Worm (Caenorhabditis elegans) whole organism, young adult: Measurements from ENCODE around the gene ZK899.7.

Experiments
- B0019.2 ChIP-seq: fragments of 200-800 bp; sonication (Bioruptor generic); conservative IDR thresholded peaks from 2 replicates; pipeline ENCODE4 v1.3.6; 2022; ENCODE audit warnings: missing genetic modification reagents, missing genetic modification characterization, missing compliant biosample characterization
- B0035.1 ChIP-seq: sonication (generic microtip); optimal IDR thresholded peaks from 2 replicates; lab custom pipeline; 2016; ENCODE audit warnings: missing genetic modification characterization, mild to moderate bottlenecking, missing compliant biosample characterization, missing genotype, missing genetic modification reagents
- B0261.1 ChIP-seq: sonication (generic microtip); optimal IDR thresholded peaks from 2 replicates; lab custom pipeline; 2016; ENCODE audit warnings: mild to moderate bottlenecking, missing genetic modification characterization, moderate library complexity, missing compliant biosample characterization
- B0336.3 ChIP-seq: fragments of 200-800 bp; sonication (Bioruptor generic); IDR thresholded peaks from 2 replicates; pipeline ENCODE4 v1.3.6; 2022; ENCODE audit warnings: missing genetic modification characterization, missing compliant biosample characterization
- C17E4.6 ChIP-seq: fragments of 200-800 bp; sonication (Bioruptor generic); IDR thresholded peaks from 2 replicates; pipeline ENCODE4 v1.3.6; 2022; ENCODE audit warnings: missing genetic modification reagents, missing genetic modification characterization, missing compliant biosample characterization
- F10E7.11 ChIP-seq: sonication (generic microtip); optimal IDR thresholded peaks from 2 replicates; lab custom pipeline; 2017; ENCODE audit warnings: mild to moderate bottlenecking, missing genetic modification characterization, moderate library complexity, missing compliant biosample characterization
- F23B12.7 ChIP-seq: sonication (generic microtip); optimal IDR thresholded peaks from 2 replicates; lab custom pipeline; 2017; ENCODE audit warnings: missing genetic modification characterization, mild to moderate bottlenecking, missing compliant biosample characterization, antibody characterized with exemption, moderate library complexity; ENCODE audit not compliant: insufficient read depth
- F33H1.4 ChIP-seq: fragments of 200-800 bp; sonication (Bioruptor generic); IDR thresholded peaks from 2 replicates; pipeline ENCODE4 v1.3.6; 2022; ENCODE audit warnings: missing genetic modification reagents, missing genetic modification characterization, missing compliant biosample characterization
- F52B5.7 ChIP-seq: sonication (generic microtip); optimal IDR thresholded peaks from 2 replicates; lab custom pipeline; 2016; ENCODE audit warnings: mild to moderate bottlenecking, missing genetic modification characterization, missing compliant biosample characterization
- Y67H2A.10 ChIP-seq: fragments of 200-800 bp; sonication (Bioruptor generic); conservative IDR thresholded peaks from 2 replicates; pipeline ENCODE4 v1.3.6; 2022; ENCODE audit warnings: missing genetic modification reagents, missing genetic modification characterization, missing compliant biosample characterization
- atf-7 ChIP-seq: sonication (generic microtip); optimal IDR thresholded peaks from 2 replicates; lab custom pipeline; 2017; ENCODE audit warnings: mild to moderate bottlenecking, missing genetic modification characterization, missing compliant biosample characterization
- dox-1 ChIP-seq: fragments of 200-800 bp; sonication (Bioruptor generic); IDR thresholded peaks from 2 replicates; pipeline ENCODE4 v1.3.6; 2022; ENCODE audit warnings: missing genetic modification reagents, missing genetic modification characterization, missing compliant biosample characterization
- efl-1 ChIP-seq: fragments of 150-350 bp; optimal IDR thresholded peaks from 2 replicates; lab custom pipeline; 2014; ENCODE audit warnings: missing biosample characterization, missing genetic modification reagents, missing genetic modification characterization
- ekl-4 ChIP-seq: fragments of 200-800 bp; sonication (Bioruptor generic); IDR thresholded peaks from 2 replicates; pipeline ENCODE4 v1.3.6; 2022; ENCODE audit warnings: missing genetic modification reagents, missing genetic modification characterization, missing compliant biosample characterization
- fkh-3 ChIP-seq: sonication (generic microtip); optimal IDR thresholded peaks from 2 replicates; lab custom pipeline; 2016; ENCODE audit warnings: mild to moderate bottlenecking, missing genetic modification characterization, missing compliant biosample characterization
- hrde-1 ChIP-seq: sonication (generic microtip); optimal IDR thresholded peaks from 2 replicates; lab custom pipeline; 2016; ENCODE audit warnings: missing genetic modification characterization, mild to moderate bottlenecking, missing compliant biosample characterization, moderate library complexity, missing genotype, missing genetic modification reagents, borderline replicate concordance
- let-526 ChIP-seq: fragments of 200-800 bp; sonication (Bioruptor generic); IDR thresholded peaks from 2 replicates; pipeline ENCODE4 v1.3.6; 2022; ENCODE audit warnings: missing genetic modification reagents, missing genetic modification characterization, missing compliant biosample characterization
- let-607 ChIP-seq, 2 experiments: fragments of 200-800 bp in 1 of 2; sonication (Bioruptor generic) in 1 of 2; sonication (generic microtip) in 1 of 2; optimal IDR thresholded peaks; 2 replicates each; lab custom pipeline; 2016 to 2018; ENCODE audit warnings: mild to moderate bottlenecking in 2 of 2, missing compliant biosample characterization in 2 of 2, missing genetic modification characterization in 2 of 2, moderate library complexity in 2 of 2, missing genotype in 1 of 2
- lin-35 ChIP-seq, 3 experiments: fragments of 150-350 bp in 2 of 3; sonication (generic microtip) in 1 of 3; optimal IDR thresholded peaks; 2 replicates each; lab custom pipeline; 2014 to 2018; ENCODE audit warnings: missing biosample characterization in 3 of 3, missing genetic modification characterization in 3 of 3, missing genetic modification reagents in 3 of 3
- lin-40 ChIP-seq: sonication (generic microtip); optimal IDR thresholded peaks from 2 replicates; lab custom pipeline; 2016; ENCODE audit warnings: missing genetic modification characterization, mild to moderate bottlenecking, missing compliant biosample characterization, missing genotype, missing genetic modification reagents
- lir-1 ChIP-seq: fragments of 200-800 bp; sonication (Bioruptor generic); conservative IDR thresholded peaks from 2 replicates; pipeline ENCODE4 v1.3.6; 2022; ENCODE audit warnings: missing genetic modification reagents, missing genetic modification characterization, missing compliant biosample characterization
- madf-3 ChIP-seq: fragments of 200-800 bp; sonication (Bioruptor generic); IDR thresholded peaks from 2 replicates; pipeline ENCODE4 v1.3.6; 2022; ENCODE audit warnings: missing genetic modification reagents, missing genetic modification characterization, missing compliant biosample characterization
- nhr-120 ChIP-seq: fragments of 200-800 bp; sonication (Bioruptor generic); IDR thresholded peaks from 2 replicates; pipeline ENCODE4 v1.3.6; 2022; ENCODE audit warnings: missing genetic modification characterization, missing compliant biosample characterization
- nhr-179 ChIP-seq: sonication (generic microtip); optimal IDR thresholded peaks from 2 replicates; lab custom pipeline; 2016; ENCODE audit warnings: mild to moderate bottlenecking, missing genetic modification characterization, missing compliant biosample characterization
- nhr-27 ChIP-seq: fragments of 200-800 bp; sonication (Bioruptor generic); optimal IDR thresholded peaks from 2 replicates; lab custom pipeline; 2018; ENCODE audit warnings: mild to moderate bottlenecking, missing genetic modification characterization, moderate library complexity, missing compliant biosample characterization
- nhr-80 ChIP-seq: sonication (generic microtip); optimal IDR thresholded peaks from 2 replicates; lab custom pipeline; 2016; ENCODE audit warnings: missing genetic modification characterization, missing compliant biosample characterization
- nhr-90 ChIP-seq: sonication (generic microtip); optimal IDR thresholded peaks from 2 replicates; lab custom pipeline; 2016; ENCODE audit warnings: missing genotype, mild to moderate bottlenecking, missing genetic modification characterization, missing compliant biosample characterization
- snpc-4 ChIP-seq, 5 experiments: fragments of 150-350 bp in 1 of 5; sonication (generic microtip) in 4 of 5; optimal IDR thresholded peaks; 2 replicates each; lab custom pipeline; 2014 to 2018; ENCODE audit warnings: missing genetic modification characterization in 5 of 5, missing biosample characterization in 3 of 5, antibody characterized with exemption in 2 of 5, mild to moderate bottlenecking in 2 of 5, missing compliant biosample characterization in 2 of 5, missing genotype in 2 of 5, moderate library complexity in 2 of 5, missing genetic modification reagents in 1 of 5
- tbp1 ChIP-seq: fragments of 200-800 bp; sonication (Bioruptor generic); optimal IDR thresholded peaks from 2 replicates; lab custom pipeline; 2018; ENCODE audit warnings: mild to moderate bottlenecking, missing genetic modification characterization, missing compliant biosample characterization
- zfh-2 ChIP-seq: fragments of 200-800 bp; sonication (Bioruptor generic); conservative IDR thresholded peaks from 2 replicates; pipeline ENCODE4 v1.3.6; 2022; ENCODE audit warnings: missing genetic modification reagents, missing genetic modification characterization, missing compliant biosample characterization
- zim-3 ChIP-seq: sonication (generic microtip); optimal IDR thresholded peaks from 2 replicates; lab custom pipeline; 2017; ENCODE audit warnings: mild to moderate bottlenecking, missing genetic modification characterization, moderate library complexity, missing compliant biosample characterization

The ZK899.7 gene

ce11 chrX:9446177-9446694 is 3.0 kb downstream of the ZK899.7 start, which contains the start of gene ZK899.1 (continued):
- TF ChIP-seq F52B5.7 (tag; lab: Kevin White, UChicago) (no peak), Y67H2A.10 (GFP tag; lab: Robert Waterston, UW) (no peak), let-526 (no peak), B0019.2 (GFP tag; lab: Robert Waterston, UW) (no peak)
- TF ChIP-seq, all 124 proteins: peak for 8

- TF ChIP-seq C17E4.6 (GFP tag; lab: Robert Waterston, UW): no peak
- TF ChIP-seq dox-1 (GFP tag; lab: Robert Waterston, UW): no peak
- TF ChIP-seq nhr-27: no peak
- no peak for TF ChIP-seq atf-7
- TF ChIP-seq efl-1: no peak
- TF ChIP-seq F33H1.4: no peak
- TF ChIP-seq tbp1: no peak
- TF ChIP-seq fkh-3 (tag; lab: Kevin White, UChicago): no peak
- TF ChIP-seq lir-1 (GFP tag; lab: Robert Waterston, UW): no peak
- TF ChIP-seq lin-40: no peak
- no peak for TF ChIP-seq F10E7.11
- TF ChIP-seq nhr-179 (tag; lab: Kevin White, UChicago): no peak
- TF ChIP-seq nhr-80 (tag; lab: Kevin White, UChicago): no peak
- no peak for TF ChIP-seq zfh-2 (GFP tag; lab: Robert Waterston, UW)
- TF ChIP-seq nhr-120: no peak
- no peak for TF ChIP-seq zim-3
- no peak for TF ChIP-seq B0035.1 (tag; lab: Kevin White, UChicago)
- TF ChIP-seq hrde-1 (tag; lab: Kevin White, UChicago): no peak
- no peak for TF ChIP-seq nhr-90 (tag; lab: Kevin White, UChicago)
Measured at ce11 chrX:9443871-9444270, 5.4 kb downstream of the ZK899.7 start.

- TF ChIP-seq F23B12.7 (no peak), nhr-27 (no peak), ekl-4 (GFP tag; lab: Robert Waterston, UW) (no peak), madf-3 (no peak), let-607 (tag; optimal IDR thresholded peaks at IDR 0.05; lab: Kevin White, UChicago) (peak in 1 of 2 experiments; percentile 64), efl-1 (peak; percentile 12), atf-7 (peak; percentile 80), dox-1 (GFP tag; lab: Robert Waterston, UW) (no peak), B0336.3 (no peak), snpc-4 (GFP tag; optimal IDR thresholded peaks at IDR 0.05; lab: Kevin White, UChicago) (no peak), snpc-4 (tag; optimal IDR thresholded peaks at IDR 0.05; lab: Kevin White, UChicago) (peak in 1 of 4 experiments; percentile 67), nhr-80 (tag; lab: Kevin White, UChicago) (peak; percentile 64), lin-40 (peak; percentile 60), lin-35 (GFP tag; optimal IDR thresholded peaks at IDR 0.05; lab: Kevin White, UChicago) (peak in 1 of 3 experiments; percentile 47)
Measured at ce11 chrX:9441512-9441911, 7.7 kb downstream of the ZK899.7 start, which contains the start of gene memb-1. Gene memb-1, minus strand, starts transcription at chrX:9441571.

- TF ChIP-seq B0261.1 (tag; lab: Kevin White, UChicago): no peak
- TF ChIP-seq zfh-2 (GFP tag; lab: Robert Waterston, UW): peak; percentile 63; the same call in 1 of the 2 replicates
Measured at ce11 chrX:9436843-9437312, 12.4 kb downstream of the ZK899.7 start, which contains the start of gene tbb-4. Gene tbb-4, minus strand, starts transcription at chrX:9436893.
